Fruit fly (Drosophila melanogaster) whole organism, embryonic: ENCODE measurements around the gene bsh.

Experiments
- Abd-B ChIP-seq: fragments of 200-800 bp; sonication (Bioruptor generic); optimal IDR thresholded peaks from 2 replicates; lab custom pipeline; 2018; ENCODE audit warnings: missing biosample characterization, mild to moderate bottlenecking, missing genetic modification characterization, moderate library complexity
- Antp ChIP-seq: fragments of 200-800 bp; sonication (Bioruptor generic); optimal IDR thresholded peaks from 3 replicates; lab custom pipeline; 2016; ENCODE audit warnings: missing biosample characterization, missing genetic modification characterization
- Asciz ChIP-seq: fragments of 200-800 bp; sonication (Bioruptor generic); optimal IDR thresholded peaks from 2 replicates; lab custom pipeline; 2017; ENCODE audit warnings: missing biosample characterization, mild to moderate bottlenecking, missing genetic modification characterization, missing genetic modification reagents
- Awh ChIP-seq: fragments of 200-800 bp; sonication (Bioruptor generic); IDR thresholded peaks from 2 replicates; pipeline ENCODE4, ENCODE4 v1.3.6; 2022; ENCODE audit warnings: missing biosample characterization, missing genetic modification characterization
- CG10366 ChIP-seq: fragments of 200-800 bp; sonication (Bioruptor generic); IDR thresholded peaks from 2 replicates; pipeline ENCODE4 v1.3.6; 2022; ENCODE audit warnings: missing biosample characterization, missing genetic modification characterization
- CG10543 ChIP-seq: fragments of 200-800 bp; sonication (Bioruptor generic); optimal IDR thresholded peaks from 3 replicates; lab custom pipeline; 2017; ENCODE audit warnings: missing biosample characterization, mild to moderate bottlenecking, missing genetic modification characterization, moderate library complexity
- CG12744 ChIP-seq: fragments of 200-800 bp; sonication (Bioruptor generic); optimal IDR thresholded peaks from 2 replicates; lab custom pipeline; 2016; ENCODE audit warnings: missing biosample characterization, missing genetic modification characterization
- CG13123 ChIP-seq: fragments of 200-800 bp; sonication (Bioruptor generic); optimal IDR thresholded peaks from 2 replicates; lab custom pipeline; 2016; ENCODE audit warnings: missing biosample characterization, missing genetic modification characterization
- CG13424 ChIP-seq: fragments of 200-800 bp; sonication (Bioruptor generic); optimal IDR thresholded peaks from 2 replicates; lab custom pipeline; 2019; ENCODE audit warnings: missing biosample characterization, mild to moderate bottlenecking, missing genetic modification characterization, moderate library complexity
- CG15269 ChIP-seq: fragments of 200-800 bp; sonication (Bioruptor generic); optimal IDR thresholded peaks from 2 replicates; lab custom pipeline; 2018; ENCODE audit warnings: missing biosample characterization, mild to moderate bottlenecking, missing genetic modification characterization, moderate library complexity
- CG1832 ChIP-seq: fragments of 200-800 bp; sonication (Bioruptor generic); optimal IDR thresholded peaks from 2 replicates; lab custom pipeline; 2017; ENCODE audit warnings: missing biosample characterization, mild to moderate bottlenecking, missing genetic modification characterization, inconsistent platforms
- CG31365 ChIP-seq: fragments of 200-800 bp; sonication (Bioruptor generic); optimal IDR thresholded peaks from 2 replicates; lab custom pipeline; 2018; ENCODE audit warnings: missing biosample characterization, mild to moderate bottlenecking, missing genetic modification characterization
- CG31441 ChIP-seq: fragments of 200-800 bp; sonication (Bioruptor generic); IDR thresholded peaks from 2 replicates; pipeline ENCODE4 v1.3.6; 2022; ENCODE audit warnings: missing biosample characterization, missing genetic modification characterization
- CG3163 ChIP-seq: fragments of 200-800 bp; sonication (Bioruptor generic); optimal IDR thresholded peaks from 3 replicates; lab custom pipeline; 2016; ENCODE audit warnings: missing biosample characterization, missing genetic modification characterization
- CG42726 ChIP-seq: fragments of 200-800 bp; sonication (Bioruptor generic); IDR thresholded peaks from 2 replicates; pipeline ENCODE4 v1.3.6; 2022; ENCODE audit warnings: missing biosample characterization, missing genetic modification characterization; ENCODE audit not compliant: partially characterized antibody
- CG4617 ChIP-seq: fragments of 200-800 bp; sonication (Bioruptor generic); optimal IDR thresholded peaks from 3 replicates; lab custom pipeline; 2016; ENCODE audit warnings: missing biosample characterization, missing genetic modification characterization, borderline replicate concordance
- CG5180 ChIP-seq: fragments of 200-800 bp; sonication (Bioruptor generic); optimal IDR thresholded peaks from 3 replicates; lab custom pipeline; 2017; ENCODE audit warnings: missing biosample characterization, missing genetic modification characterization, mild to moderate bottlenecking, moderate library complexity, missing genetic modification reagents
- CG6765 ChIP-seq: fragments of 200-800 bp; sonication (Bioruptor generic); optimal IDR thresholded peaks from 3 replicates; lab custom pipeline; 2017; ENCODE audit warnings: missing biosample characterization, mild to moderate bottlenecking, missing genetic modification characterization
- CG7556 ChIP-seq: fragments of 200-800 bp; sonication (Bioruptor generic); optimal IDR thresholded peaks from 2 replicates; lab custom pipeline; 2017; ENCODE audit warnings: missing biosample characterization, mild to moderate bottlenecking, missing genetic modification characterization
- CG7786 ChIP-seq: fragments of 200-800 bp; sonication (Bioruptor generic); optimal IDR thresholded peaks from 2 replicates; lab custom pipeline; 2016; ENCODE audit warnings: missing biosample characterization, missing genetic modification characterization
- CG9876 ChIP-seq: fragments of 200-800 bp; sonication (Bioruptor generic); optimal IDR thresholded peaks from 2 replicates; lab custom pipeline; 2016; ENCODE audit warnings: missing biosample characterization, missing genetic modification characterization
- CrebB ChIP-seq: fragments of 200-800 bp; sonication (Bioruptor generic); optimal IDR thresholded peaks from 3 replicates; lab custom pipeline; 2018; ENCODE audit warnings: missing biosample characterization, mild to moderate bottlenecking, missing genetic modification characterization
- D19B ChIP-seq: fragments of 200-800 bp; sonication (Bioruptor generic); optimal IDR thresholded peaks from 2 replicates; lab custom pipeline; 2017; ENCODE audit warnings: missing biosample characterization, mild to moderate bottlenecking, missing genetic modification characterization
- Gsc ChIP-seq: fragments of 200-800 bp; sonication (Bioruptor generic); IDR thresholded peaks from 2 replicates; pipeline ENCODE4 v1.3.6; 2022; ENCODE audit warnings: missing biosample characterization, missing genetic modification characterization
- H15 ChIP-seq: fragments of 200-800 bp; sonication (Bioruptor generic); IDR thresholded peaks from 3 replicates; pipeline ENCODE4 v1.3.6; 2022; ENCODE audit warnings: missing biosample characterization, missing genetic modification characterization
- HHEX ChIP-seq: fragments of 200-800 bp; sonication (Bioruptor generic); optimal IDR thresholded peaks from 3 replicates; lab custom pipeline; 2017; ENCODE audit warnings: missing biosample characterization, mild to moderate bottlenecking, missing genetic modification characterization, missing genetic modification reagents
- Hr3 ChIP-seq: fragments of 200-800 bp; sonication (Bioruptor generic); optimal IDR thresholded peaks from 3 replicates; lab custom pipeline; 2016; ENCODE audit warnings: missing biosample characterization, missing genetic modification characterization
- Lhr ChIP-seq: fragments of 200-800 bp; sonication (Bioruptor generic); optimal IDR thresholded peaks from 3 replicates; lab custom pipeline; 2017; ENCODE audit warnings: mild to moderate bottlenecking, missing biosample characterization, missing genetic modification reagents, missing genetic modification characterization
- Lim3 ChIP-seq: fragments of 200-800 bp; sonication (Bioruptor generic); IDR thresholded peaks from 2 replicates; pipeline ENCODE4 v1.3.6; 2022; ENCODE audit warnings: missing biosample characterization, missing genetic modification characterization
- Mad ChIP-seq: fragments of 200-800 bp; sonication (Bioruptor generic); optimal IDR thresholded peaks from 2 replicates; lab custom pipeline; 2016; ENCODE audit warnings: missing biosample characterization, missing genetic modification characterization
- Med ChIP-seq: fragments of 200-800 bp; sonication (Bioruptor generic); peaks from one replicate; lab custom pipeline; 2016; ENCODE audit warnings: missing biosample characterization, missing genetic modification characterization, mild to moderate bottlenecking, inconsistent platforms, moderate library complexity
- Mrtf ChIP-seq: fragments of 200-800 bp; sonication (Bioruptor generic); IDR thresholded peaks from 3 replicates; pipeline ENCODE4 v1.3.6; 2022; ENCODE audit warnings: missing biosample characterization, missing genetic modification characterization
- NfI ChIP-seq: fragments of 200-800 bp; sonication (Bioruptor generic); optimal IDR thresholded peaks from 3 replicates; lab custom pipeline; 2018; ENCODE audit warnings: missing biosample characterization, mild to moderate bottlenecking, missing genetic modification characterization, moderate library complexity
- Opbp ChIP-seq: fragments of 200-800 bp; sonication (Bioruptor generic); IDR thresholded peaks from 3 replicates; pipeline ENCODE4 v1.3.6; 2022; ENCODE audit warnings: missing biosample characterization, missing genetic modification characterization; ENCODE audit not compliant: partially characterized antibody
- PHDP ChIP-seq: fragments of 200-800 bp; sonication (Bioruptor generic); optimal IDR thresholded peaks from 3 replicates; lab custom pipeline; 2018; ENCODE audit warnings: missing biosample characterization, mild to moderate bottlenecking, missing genetic modification characterization, moderate library complexity
- Sin3A ChIP-seq: fragments of >200 bp; optimal IDR thresholded peaks from 2 replicates; lab custom pipeline; 2018
- Tbp ChIP-seq: fragments of >200 bp; optimal IDR thresholded peaks from 2 replicates; lab custom pipeline; 2018; ENCODE audit warnings: missing biosample characterization, missing genetic modification characterization
- Xrp1 ChIP-seq: fragments of 200-800 bp; sonication (Bioruptor generic); IDR thresholded peaks from 2 replicates; pipeline ENCODE4 v1.3.6; 2022; ENCODE audit warnings: missing biosample characterization, missing genetic modification characterization
- en ChIP-seq: fragments of 200-800 bp; sonication (Bioruptor generic); optimal IDR thresholded peaks from 2 replicates; lab custom pipeline; 2016; ENCODE audit warnings: missing biosample characterization, missing genetic modification characterization
- eve ChIP-seq, 2 experiments: fragments of >200 bp; optimal IDR thresholded peaks; 2 replicates each; lab custom pipeline; 2017; ENCODE audit warnings: missing biosample characterization in 2 of 2, missing genetic modification characterization in 2 of 2
- gce ChIP-seq: fragments of 200-800 bp; sonication (Bioruptor generic); IDR thresholded peaks from 3 replicates; pipeline ENCODE4 v1.3.6; 2022; ENCODE audit warnings: missing biosample characterization, missing genetic modification characterization
- ham ChIP-seq: fragments of 200-800 bp; sonication (Bioruptor generic); IDR thresholded peaks from 2 replicates; pipeline ENCODE4 v1.3.6; 2022; ENCODE audit warnings: missing biosample characterization, missing genetic modification characterization
- insv ChIP-seq, 2 experiments: fragments of 200-800 bp; sonication (Bioruptor generic); optimal IDR thresholded peaks; 3 replicates each; lab custom pipeline; 2016 to 2018; ENCODE audit warnings: missing biosample characterization in 2 of 2, missing genetic modification characterization in 2 of 2
- mld ChIP-seq: fragments of 200-800 bp; sonication (Bioruptor generic); IDR thresholded peaks from 3 replicates; pipeline ENCODE4 v1.3.6; 2022; ENCODE audit warnings: missing biosample characterization, missing genetic modification characterization; ENCODE audit not compliant: partially characterized antibody
- nerfin-2 ChIP-seq: fragments of 200-800 bp; sonication (Bioruptor generic); IDR thresholded peaks from 2 replicates; pipeline ENCODE4 v1.3.6; 2022; ENCODE audit warnings: missing biosample characterization, missing genetic modification characterization; ENCODE audit not compliant: partially characterized antibody
- phol ChIP-seq: fragments of 200-800 bp; sonication (Bioruptor generic); optimal IDR thresholded peaks from 3 replicates; lab custom pipeline; 2018; ENCODE audit warnings: missing biosample characterization, mild to moderate bottlenecking, missing genetic modification characterization, moderate library complexity
- pum ChIP-seq: fragments of 200-800 bp; sonication (Bioruptor generic); optimal IDR thresholded peaks from 2 replicates; lab custom pipeline; 2016; ENCODE audit warnings: missing biosample characterization, missing genetic modification characterization
- pzg ChIP-seq: fragments of 200-800 bp; sonication (Bioruptor generic); optimal IDR thresholded peaks from 3 replicates; lab custom pipeline; 2018; ENCODE audit warnings: missing biosample characterization, mild to moderate bottlenecking, missing genetic modification characterization, moderate library complexity
- row ChIP-seq: fragments of 200-800 bp; sonication (Bioruptor generic); IDR thresholded peaks from 3 replicates; pipeline ENCODE4 v1.3.6; 2022; ENCODE audit warnings: missing biosample characterization, missing genetic modification characterization
- sc ChIP-seq, 3 experiments: fragments of >200 bp in 2 of 3; fragments of 200-800 bp in 1 of 3; sonication (Bioruptor generic) in 1 of 3; optimal IDR thresholded peaks; 2 replicates in 2 of 3; 3 replicates in 1 of 3; lab custom pipeline; 2017; ENCODE audit warnings: mild to moderate bottlenecking in 1 of 3, missing biosample characterization in 1 of 3, missing genetic modification characterization in 1 of 3, missing genetic modification reagents in 1 of 3
- sr ChIP-seq: fragments of 200-800 bp; sonication (Bioruptor generic); IDR thresholded peaks from 3 replicates; pipeline ENCODE4 v1.3.6; 2022; ENCODE audit warnings: missing biosample characterization, missing genetic modification characterization

bsh gene

DNA sequence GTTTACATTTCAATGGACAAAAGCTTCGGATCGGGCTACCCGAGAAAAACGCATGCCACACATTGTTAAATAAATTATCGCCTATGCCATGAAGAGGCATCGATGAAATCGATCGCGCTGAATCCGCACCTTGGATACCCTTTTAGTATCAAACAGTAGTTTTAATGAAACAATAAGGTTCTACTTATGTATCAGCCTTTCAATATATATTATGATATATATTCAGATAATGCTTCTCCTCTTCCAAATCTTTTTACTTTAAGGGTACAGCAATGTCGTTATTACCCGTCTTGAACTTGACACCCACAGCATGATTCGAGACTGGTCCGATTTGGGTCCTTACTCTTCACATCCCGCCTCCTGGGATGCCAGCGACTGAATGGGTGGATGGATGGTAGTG, 31.1 kb upstream of the bsh start (continued):
- TF ChIP-seq CG31365 (tag; lab: Kevin White, UChicago) (no peak), Gsc (GFP tag; lab: Robert Waterston, UW) (no peak), Xrp1 (GFP tag; lab: Robert Waterston, UW) (peak; percentile 56), phol (peak; percentile 40), Sin3A (no peak), Opbp (no peak), CG3163 (GFP tag; lab: Kevin White, UChicago) (no peak), nerfin-2 (no peak), CG42726 (GFP tag; lab: Robert Waterston, UW) (no peak), gce (GFP tag; lab: Robert Waterston, UW) (0 out of 3 replicates have a peak, but pooled peaks have one; percentile 15), sc (optimal IDR thresholded peaks at IDR 0.05; lab: Kevin White, UChicago) (no peak), sc (GFP tag; optimal IDR thresholded peaks at IDR 0.05; lab: Kevin White, UChicago) (no peak), CG9876 (GFP tag; lab: Kevin White, UChicago) (no peak), CG13123 (GFP tag; lab: Kevin White, UChicago) (no peak), mld (no peak), ham (GFP tag; lab: Robert Waterston, UW) (no peak), Abd-B (no peak), Lim3 (GFP tag; lab: Robert Waterston, UW) (no peak), CG4617 (GFP tag; lab: Kevin White, UChicago) (no peak), pum (GFP tag; lab: Kevin White, UChicago) (no peak), Awh (GFP tag; lab: Robert Waterston, UW) (no peak), CrebB (tag; lab: Kevin White, UChicago) (no peak), CG15269 (tag; lab: Kevin White, UChicago) (peak; percentile 29), Tbp (no peak), HHEX (GFP tag; lab: Kevin White, UChicago) (peak; percentile 28), CG12744 (no peak), sr (GFP tag; lab: Robert Waterston, UW) (no peak), pzg (GFP tag; lab: Kevin White, UChicago) (no peak), NfI (GFP tag; lab: Kevin White, UChicago) (no peak), CG1832 (no peak), CG31441 (GFP tag; lab: Robert Waterston, UW) (peak; percentile 29; the same call in 1 of the 2 replicates), D19B (GFP tag; lab: Kevin White, UChicago) (no peak), CG10543 (GFP tag; lab: Kevin White, UChicago) (no peak), Antp (GFP tag; lab: Kevin White, UChicago) (no peak), Mrtf (GFP tag; lab: Robert Waterston, UW) (no peak), Med (GFP tag; lab: Kevin White, UChicago) (peak; percentile 26), CG5180 (GFP tag; lab: Kevin White, UChicago) (no peak), Asciz (no peak), row (GFP tag; lab: Robert Waterston, UW) (peak; percentile 58), CG13424 (tag; lab: Kevin White, UChicago) (peak; percentile 47), Lhr (no peak), CG10366 (no peak), en (GFP tag; lab: Kevin White, UChicago) (no peak), eve (GFP tag; optimal IDR thresholded peaks at IDR 0.05; lab: Kevin White, UChicago) (no peak), insv (GFP tag; optimal IDR thresholded peaks at IDR 0.05; lab: Kevin White, UChicago) (no peak), Mad (GFP tag; lab: Kevin White, UChicago) (no peak), PHDP (tag; lab: Kevin White, UChicago) (peak; percentile 21), H15 (GFP tag; lab: Robert Waterston, UW) (no peak), CG6765 (GFP tag; lab: Kevin White, UChicago) (no peak), CG7556 (GFP tag; lab: Kevin White, UChicago) (peak; percentile 30), CG7786 (GFP tag; lab: Kevin White, UChicago) (no peak), Hr3 (GFP tag; lab: Kevin White, UChicago) (no peak)
